Fruit fly (Drosophila melanogaster) whole organism, adult: ENCODE data around the gene pyx.

Experiments
- CG11617 ChIP-seq: fragments of 200-800 bp; sonication (Bioruptor generic); optimal IDR thresholded peaks from 2 replicates; lab custom pipeline; 2017; ENCODE audit warnings: mild to moderate bottlenecking, missing biosample characterization, missing genetic modification reagents, missing genetic modification characterization
- CG12768 ChIP-seq: fragments of 200-800 bp; sonication (Bioruptor generic); optimal IDR thresholded peaks from 2 replicates; lab custom pipeline; 2017; ENCODE audit warnings: missing biosample characterization, missing genetic modification characterization, mild to moderate bottlenecking, moderate library complexity, missing genetic modification reagents
- CG14711 ChIP-seq: fragments of 200-800 bp; sonication (Bioruptor generic); optimal IDR thresholded peaks from 2 replicates; lab custom pipeline; 2018; ENCODE audit warnings: missing biosample characterization, mild to moderate bottlenecking, missing genetic modification characterization, moderate library complexity
- CG1620 ChIP-seq: fragments of 200-800 bp; sonication (Bioruptor generic); optimal IDR thresholded peaks from 2 replicates; lab custom pipeline; 2016; ENCODE audit warnings: missing biosample characterization, missing genetic modification characterization
- CG33017 ChIP-seq: fragments of 200-800 bp; sonication (Bioruptor generic); optimal IDR thresholded peaks from 2 replicates; lab custom pipeline; 2018; ENCODE audit warnings: missing biosample characterization, mild to moderate bottlenecking, missing genetic modification characterization, moderate library complexity
- CG5204 ChIP-seq: fragments of 200-800 bp; sonication (Bioruptor generic); optimal IDR thresholded peaks from 2 replicates; lab custom pipeline; 2016; ENCODE audit warnings: missing biosample characterization, missing genetic modification characterization
- CG7045 ChIP-seq: fragments of 200-800 bp; sonication (Bioruptor generic); optimal IDR thresholded peaks from 2 replicates; lab custom pipeline; 2017; ENCODE audit warnings: missing biosample characterization, mild to moderate bottlenecking, missing genetic modification characterization
- CG7101 ChIP-seq: fragments of 200-800 bp; sonication (Bioruptor generic); optimal IDR thresholded peaks from 2 replicates; lab custom pipeline; 2018; ENCODE audit warnings: missing biosample characterization, mild to moderate bottlenecking, missing genetic modification characterization, moderate library complexity
- Clk ChIP-seq: fragments of 200-800 bp; sonication (Bioruptor generic); optimal IDR thresholded peaks from 2 replicates; lab custom pipeline; 2017; ENCODE audit warnings: missing biosample characterization, missing genetic modification characterization
- Crg-1 ChIP-seq: fragments of 200-800 bp; sonication (Bioruptor generic); optimal IDR thresholded peaks from 2 replicates; lab custom pipeline; 2016; ENCODE audit warnings: missing biosample characterization, missing genetic modification characterization
- Hr96 ChIP-seq: fragments of 200-800 bp; sonication (Bioruptor generic); optimal IDR thresholded peaks from 2 replicates; lab custom pipeline; 2016; ENCODE audit warnings: missing biosample characterization, missing genetic modification characterization
- Mnt ChIP-seq: fragments of 200-800 bp; sonication (Bioruptor generic); optimal IDR thresholded peaks from 2 replicates; lab custom pipeline; 2016; ENCODE audit warnings: missing biosample characterization, mild to moderate bottlenecking, missing genetic modification characterization
- bab1 ChIP-seq: fragments of 200-800 bp; sonication (Bioruptor generic); optimal IDR thresholded peaks from 3 replicates; lab custom pipeline; 2019; ENCODE audit warnings: missing biosample characterization, mild to moderate bottlenecking, missing genetic modification characterization, moderate library complexity
- cic ChIP-seq: fragments of 200-800 bp; sonication (Bioruptor generic); optimal IDR thresholded peaks from 2 replicates; lab custom pipeline; 2017; ENCODE audit warnings: missing biosample characterization, mild to moderate bottlenecking, missing genetic modification characterization, moderate library complexity
- cnc ChIP-seq, 2 experiments: fragments of >200 bp; optimal IDR thresholded peaks; 2 replicates each; lab custom pipeline; 2017
- kay ChIP-seq: fragments of 200-800 bp; sonication (Bioruptor generic); peaks from one replicate; lab custom pipeline; 2016; ENCODE audit warnings: missing biosample characterization, missing genetic modification characterization, borderline replicate concordance
- ovo ChIP-seq: fragments of 200-800 bp; sonication (Bioruptor generic); optimal IDR thresholded peaks from 2 replicates; lab custom pipeline; 2016; ENCODE audit warnings: missing biosample characterization, missing genetic modification characterization
- pad ChIP-seq: fragments of 200-800 bp; sonication (Bioruptor generic); optimal IDR thresholded peaks from 3 replicates; lab custom pipeline; 2017; ENCODE audit warnings: missing biosample characterization, missing genetic modification characterization, mild to moderate bottlenecking, moderate library complexity, missing genetic modification reagents
- tj ChIP-seq: fragments of 200-800 bp; sonication (Bioruptor generic); optimal IDR thresholded peaks from 3 replicates; lab custom pipeline; 2017; ENCODE audit warnings: missing biosample characterization, mild to moderate bottlenecking, missing genetic modification characterization, moderate library complexity
- toe ChIP-seq: fragments of 200-800 bp; sonication (Bioruptor generic); optimal IDR thresholded peaks from 2 replicates; lab custom pipeline; 2016; ENCODE audit warnings: missing biosample characterization, missing genetic modification characterization

The pyx gene

DNA sequence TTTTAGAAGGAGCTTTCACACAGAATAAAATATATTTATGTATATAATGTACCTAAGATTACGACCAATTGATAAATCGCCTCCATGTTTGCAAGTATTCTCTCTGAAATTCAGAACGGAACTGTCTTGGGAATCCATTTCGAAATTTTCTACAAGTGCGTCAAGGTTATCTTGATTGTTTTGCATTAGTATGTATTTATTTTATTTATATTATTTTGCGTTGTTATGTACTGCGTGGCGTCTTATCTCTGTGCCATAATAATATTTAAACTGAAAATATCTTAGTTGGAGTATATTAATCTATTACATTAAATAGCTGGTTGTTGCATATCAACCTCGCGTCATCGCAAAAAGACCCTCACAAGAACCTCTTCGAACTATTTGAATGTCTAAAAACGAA lies 8.6 kb upstream of the pyx start, which contains the start of gene CG42846:
Gene CG42846 (minus strand): TSS at position 101 of the 400 bp plus-strand sequence.
- TF ChIP-seq Mnt (no peak), ovo (GFP tag; lab: Kevin White, UChicago) (no peak), toe (GFP tag; lab: Kevin White, UChicago) (no peak), Hr96 (GFP tag; lab: Kevin White, UChicago) (no peak), pad (GFP tag; lab: Kevin White, UChicago) (no peak), cic (GFP tag; lab: Kevin White, UChicago) (no peak), CG5204 (GFP tag; lab: Kevin White, UChicago) (no peak), CG33017 (tag; lab: Kevin White, UChicago) (no peak), CG14711 (tag; lab: Kevin White, UChicago) (no peak), CG7101 (no peak), CG11617 (no peak), Clk (GFP tag; lab: Kevin White, UChicago) (no peak), CG12768 (GFP tag; lab: Kevin White, UChicago) (no peak), CG7045 (no peak), Crg-1 (GFP tag; lab: Kevin White, UChicago) (no peak), cnc (optimal IDR thresholded peaks at IDR 0.05; lab: Kevin White, UChicago) (no peak), kay (GFP tag; lab: Kevin White, UChicago) (no peak), bab1 (GFP tag; lab: Kevin White, UChicago) (no peak), CG1620 (no peak)

DNA sequence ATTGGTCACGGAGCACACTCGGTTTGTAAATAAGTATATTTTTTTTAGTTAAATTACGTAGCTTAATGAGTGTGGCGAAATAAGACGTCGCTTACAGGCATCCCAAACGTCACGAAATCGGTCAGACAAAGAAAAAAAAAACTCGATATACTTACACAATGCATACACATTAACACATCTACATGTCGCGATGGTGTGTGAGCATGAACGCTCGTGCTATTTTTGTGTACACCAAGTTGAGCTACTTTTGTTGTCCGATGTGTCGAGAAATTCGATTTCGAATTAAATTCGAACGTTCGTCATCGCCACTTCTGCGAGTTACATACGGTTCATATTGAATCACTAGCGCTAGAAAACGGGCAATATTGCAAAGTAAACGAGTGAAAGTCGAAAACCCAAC lies 2.3 kb upstream of the pyx start:
- TF ChIP-seq kay (GFP tag; lab: Kevin White, UChicago) (peak; percentile 99), CG12768 (GFP tag; lab: Kevin White, UChicago) (no peak), CG7101 (no peak), cic (GFP tag; lab: Kevin White, UChicago) (peak; percentile 33), bab1 (GFP tag; lab: Kevin White, UChicago) (no peak), CG33017 (tag; lab: Kevin White, UChicago) (no peak), Mnt (peak; percentile 33)

DNA sequence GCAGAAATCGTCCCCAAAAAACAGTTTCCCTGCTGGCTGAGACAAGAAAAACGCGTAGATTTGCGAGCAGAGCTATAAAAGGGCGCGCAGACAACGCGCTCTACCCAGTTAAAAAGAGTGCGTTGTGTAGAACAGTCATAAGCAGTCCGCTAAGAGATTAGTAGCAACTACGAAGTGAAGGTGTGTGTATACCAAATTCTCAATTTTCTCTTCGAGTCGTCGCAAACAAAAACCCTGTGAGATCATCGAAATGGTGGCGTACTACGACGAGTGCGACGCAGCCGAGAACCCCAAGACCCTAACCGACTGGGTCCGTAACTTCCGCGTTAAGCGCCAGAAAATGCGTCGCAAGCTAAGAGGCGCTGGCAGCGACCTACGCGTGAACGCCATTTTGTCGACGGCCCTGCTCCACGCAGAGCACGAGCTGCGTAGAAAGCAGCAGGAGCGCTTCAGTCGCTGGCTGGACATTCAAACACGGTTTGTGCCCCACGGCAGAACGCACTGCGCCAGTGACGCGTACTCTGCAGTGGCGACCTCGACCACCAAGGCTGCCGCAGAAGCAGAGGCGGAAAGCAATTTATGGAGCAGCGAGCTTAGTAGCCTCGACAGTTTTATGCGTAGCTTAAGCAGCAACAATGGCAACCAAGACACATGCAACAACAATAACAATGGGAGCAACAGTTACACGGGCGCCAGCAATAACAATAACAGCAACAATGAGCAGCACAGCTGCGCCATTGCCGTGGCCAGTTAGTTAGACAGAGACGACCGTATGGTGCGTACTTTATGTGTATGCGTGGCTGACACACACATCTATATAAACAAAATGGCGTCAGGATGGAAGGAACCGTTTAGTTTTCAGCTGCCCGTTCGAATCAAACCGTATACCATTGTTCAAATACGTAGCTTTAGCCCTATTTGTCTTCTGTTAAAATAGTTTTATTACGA lies 1.4 kb upstream of the pyx start:
- TF ChIP-seq CG12768 (GFP tag; lab: Kevin White, UChicago) (peak; percentile 12), CG11617 (peak; percentile 25), CG33017 (tag; lab: Kevin White, UChicago) (no peak), tj (peak; percentile 16), ovo (GFP tag; lab: Kevin White, UChicago) (peak; percentile 95), Mnt (peak; percentile 44), CG1620 (peak; percentile 55), cic (GFP tag; lab: Kevin White, UChicago) (peak; percentile 21), CG5204 (GFP tag; lab: Kevin White, UChicago) (no peak), cnc (optimal IDR thresholded peaks at IDR 0.05; lab: Kevin White, UChicago) (no peak), CG7045 (peak; percentile 6), bab1 (GFP tag; lab: Kevin White, UChicago) (no peak)

DNA sequence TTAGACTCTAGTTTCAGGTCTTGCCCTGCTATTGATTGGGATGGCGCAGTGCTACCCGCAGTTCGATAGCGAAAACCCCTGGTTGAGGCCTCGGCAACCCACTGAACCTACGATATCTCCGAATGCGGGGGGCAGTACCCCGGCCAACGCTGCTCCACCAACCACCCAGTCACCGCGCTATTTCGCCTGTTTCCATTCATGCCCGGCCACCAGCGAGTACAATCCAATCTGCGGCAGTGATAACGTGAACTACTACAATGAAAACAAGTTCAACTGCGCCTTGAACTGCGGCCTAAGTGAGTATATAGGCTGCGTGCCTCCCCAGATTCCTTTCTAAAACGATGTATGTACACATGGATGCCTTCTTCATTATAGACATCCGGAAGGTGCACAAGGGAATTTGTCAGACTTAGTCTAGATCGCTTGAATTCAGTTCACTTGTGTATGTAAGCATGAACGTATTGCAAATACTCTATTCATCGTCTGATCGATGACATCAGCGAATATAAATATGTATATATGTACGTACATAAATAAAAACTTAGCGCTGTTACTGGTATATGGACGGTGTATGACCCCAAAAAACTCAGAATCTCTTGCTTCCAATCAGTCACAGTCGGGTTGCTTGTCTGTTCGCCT lies 5.3 kb downstream of the pyx start, which contains the start of gene CG13877:
Gene CG13877 (plus strand): TSS at position 589 of the 639 bp plus-strand sequence.
- TF ChIP-seq CG14711 (tag; lab: Kevin White, UChicago) (no peak), cic (GFP tag; lab: Kevin White, UChicago) (peak; percentile 88)

DNA sequence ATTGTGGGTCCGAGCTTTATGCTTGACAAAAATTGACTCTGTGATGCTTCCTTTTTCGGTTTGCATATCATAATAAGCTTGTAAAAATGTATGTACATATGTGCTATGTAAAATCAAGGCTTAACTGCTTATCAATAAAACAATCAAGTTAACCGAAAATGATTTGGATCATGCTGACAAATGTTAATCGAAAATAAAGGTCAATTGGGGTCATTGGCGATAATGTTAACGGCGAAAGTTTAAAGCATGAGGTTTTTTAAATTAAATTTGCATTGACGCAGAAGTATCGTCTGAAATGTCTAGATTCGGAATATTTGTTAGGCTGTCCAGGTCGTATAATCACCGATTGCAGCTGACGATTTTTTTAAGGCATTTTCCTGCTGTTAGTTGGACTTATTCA lies 6.5 kb downstream of the pyx start, which contains the start of gene Kaz1-ORFB:
Gene Kaz1-ORFB (plus strand): TSS at position 301 of the 400 bp plus-strand sequence.
- TF ChIP-seq Clk (GFP tag; lab: Kevin White, UChicago): no peak
- no peak for TF ChIP-seq tj
- TF ChIP-seq Mnt: no peak
- TF ChIP-seq CG1620: no peak
- TF ChIP-seq CG7101: no peak
- TF ChIP-seq CG12768 (GFP tag; lab: Kevin White, UChicago): no peak
- TF ChIP-seq Crg-1 (GFP tag; lab: Kevin White, UChicago): no peak
- no peak for TF ChIP-seq cic (GFP tag; lab: Kevin White, UChicago)
- TF ChIP-seq pad (GFP tag; lab: Kevin White, UChicago): no peak
- TF ChIP-seq CG14711 (tag; lab: Kevin White, UChicago): no peak
- no peak for TF ChIP-seq CG7045
- no peak for TF ChIP-seq CG11617
- TF ChIP-seq CG33017 (tag; lab: Kevin White, UChicago): no peak
- TF ChIP-seq ovo (GFP tag; lab: Kevin White, UChicago): no peak
- TF ChIP-seq Hr96 (GFP tag; lab: Kevin White, UChicago): no peak

DNA sequence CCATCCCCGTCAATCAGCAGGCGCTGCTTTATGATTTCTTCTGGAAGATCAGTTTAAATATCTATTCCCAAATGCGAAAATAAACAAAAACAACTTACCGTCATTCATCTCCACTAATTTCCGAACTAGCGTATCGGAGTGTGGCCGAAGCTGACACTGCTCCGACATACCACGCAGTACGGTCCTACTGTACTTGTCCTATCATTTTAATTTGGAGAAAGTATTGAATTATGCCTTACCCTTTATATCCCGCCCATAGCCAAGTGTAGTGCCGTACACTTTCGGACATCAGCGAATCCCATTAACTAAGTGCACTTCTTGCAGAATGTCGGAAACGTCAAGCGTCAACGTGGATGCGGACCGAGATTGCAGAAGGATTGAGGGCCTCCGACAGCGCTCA lies 10.3 kb downstream of the pyx start, which contains the start of the genes thoc7 and Dis3l2:
Gene thoc7 (minus strand): TSS at position 168 of the 400 bp plus-strand sequence.
Gene Dis3l2 (plus strand): TSS at position 190 of the 400 bp plus-strand sequence.
- TF ChIP-seq ovo (GFP tag; lab: Kevin White, UChicago) (no peak), Hr96 (GFP tag; lab: Kevin White, UChicago) (no peak), CG7101 (no peak), Mnt (peak; percentile 3)
